Worm (Caenorhabditis elegans): ENCODE measurements around the gene Y6E2A.5.
"Not testable (repeated sequence)": the region's sequence is repeated elsewhere in the genome, so short reads cannot be mapped to it uniquely, and the experiment has no call there.

Gene Y6E2A.5

DNA sequence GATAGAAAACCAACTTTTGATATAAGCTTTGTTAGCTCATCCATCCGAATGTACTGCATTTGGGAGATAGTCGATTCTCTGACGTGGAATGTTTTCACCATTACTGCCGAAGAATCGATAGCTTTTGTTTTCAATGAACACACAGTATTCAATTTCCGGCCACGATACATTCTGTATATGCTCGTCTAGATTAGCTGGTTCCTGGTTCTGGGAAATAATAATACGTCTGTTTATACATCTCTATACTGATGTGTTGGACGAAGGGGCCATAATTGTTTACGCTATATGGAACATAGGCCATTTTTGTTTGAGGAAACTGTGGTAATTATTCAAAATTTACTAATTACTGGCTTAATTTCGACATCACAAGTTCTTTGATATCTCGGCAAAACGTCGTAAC is 31.7 kb upstream of the Y6E2A.5 start, which contains the start of gene str-6:
Gene str-6 (minus strand): TSS at position 101 of the 400 bp plus-strand sequence.
- TF ChIP-seq F13C5.2 (tag; optimal IDR thresholded peaks at IDR 0.05) (no peak), ets-7 (tag; optimal IDR thresholded peaks at IDR 0.05) (no peak), aly-1 (tag; optimal IDR thresholded peaks at IDR 0.05) (no peak), tbx-37 (GFP tag; conservative IDR thresholded peaks at IDR 0.05) (no peak)

DNA sequence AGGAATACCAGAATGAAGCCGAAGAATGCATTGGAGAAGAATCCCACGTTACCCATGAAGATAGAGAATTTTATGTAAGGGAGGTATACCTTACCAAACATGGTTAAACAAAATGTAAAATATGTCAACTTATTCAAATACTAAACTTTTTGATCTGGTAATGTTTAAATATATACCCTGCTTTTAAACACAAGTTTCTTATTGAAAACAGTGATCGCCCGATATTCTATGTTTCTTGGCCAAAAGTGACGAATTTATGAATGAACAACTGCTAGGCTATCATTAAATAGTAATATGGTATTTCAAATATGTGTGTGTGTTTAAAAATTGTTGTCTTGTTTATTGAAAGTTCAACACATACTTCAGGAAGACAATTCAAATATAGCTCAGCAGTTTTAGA is 29.9 kb upstream of the Y6E2A.5 start, which contains the start of gene T23D5.8:
Gene T23D5.8 (minus strand): TSS at position 101 of the 400 bp plus-strand sequence.
- TF ChIP-seq flt-1 (GFP tag; IDR thresholded peaks at IDR 0.05); sea-1 (GFP tag; conservative IDR thresholded peaks at IDR 0.05); aly-1 (tag; optimal IDR thresholded peaks at IDR 0.05): not testable (repeated sequence)

DNA sequence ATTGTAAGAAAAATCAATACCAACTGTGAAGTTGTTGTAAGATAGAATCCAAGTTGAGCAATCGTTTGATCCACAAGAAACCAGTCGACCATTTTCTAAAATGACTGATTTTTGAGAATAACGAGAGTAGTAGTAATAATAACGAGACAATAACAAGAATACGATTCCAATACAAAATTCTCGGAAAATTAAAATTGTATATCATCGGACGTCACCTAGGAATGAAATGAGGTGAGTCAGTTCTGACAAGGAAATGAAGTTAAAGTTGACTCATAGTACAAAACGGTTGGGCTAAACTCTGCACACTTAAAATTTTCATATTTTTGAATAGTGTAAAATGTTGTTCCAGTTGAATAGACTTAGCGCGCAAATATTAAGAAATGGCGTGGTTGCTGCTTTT is 25.9 kb upstream of the Y6E2A.5 start, which contains the start of gene str-19:
Gene str-19 (minus strand): TSS at position 101 of the 400 bp plus-strand sequence.
- TF ChIP-seq ets-7 (tag; optimal IDR thresholded peaks at IDR 0.05); ceh-36 (tag; optimal IDR thresholded peaks at IDR 0.05); sea-1 (GFP tag; conservative IDR thresholded peaks at IDR 0.05): not testable (repeated sequence)

DNA sequence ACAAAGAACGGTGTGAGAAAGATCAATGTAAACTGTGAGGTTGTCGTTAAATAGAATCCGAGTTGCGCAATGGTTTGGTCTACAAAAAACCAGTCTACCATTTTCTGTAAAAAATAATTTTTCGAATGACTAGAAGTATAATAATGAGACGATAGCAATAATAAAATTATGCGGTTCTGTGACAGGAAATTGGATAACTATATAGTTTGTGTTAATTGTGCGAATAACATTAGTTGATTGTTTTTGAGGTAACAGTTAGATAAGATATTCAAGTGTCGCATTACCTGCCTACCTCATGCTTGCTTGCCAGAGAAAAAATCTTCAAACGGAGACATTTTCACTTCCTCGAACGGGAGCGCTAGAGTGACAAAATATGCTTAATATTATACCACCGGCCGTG is 23.4 kb upstream of the Y6E2A.5 start, which contains the start of gene str-18:
Gene str-18 (minus strand): TSS at position 101 of the 400 bp plus-strand sequence.
- no peak for TF ChIP-seq tbx-11 (GFP tag; IDR thresholded peaks at IDR 0.05)
- no peak for TF ChIP-seq tbx-37 (GFP tag; conservative IDR thresholded peaks at IDR 0.05)
- TF ChIP-seq hmg-4 (GFP tag; optimal IDR thresholded peaks at IDR 0.05), result no peak
- TF ChIP-seq tra-4 (tag; optimal IDR thresholded peaks at IDR 0.05), result no peak
- TF ChIP-seq pes-1 (GFP tag; IDR thresholded peaks at IDR 0.05), result no peak
- TF ChIP-seq hnd-1 (tag; optimal IDR thresholded peaks at IDR 0.05), result no peak
- no peak for TF ChIP-seq sea-1 (GFP tag; conservative IDR thresholded peaks at IDR 0.05)
- TF ChIP-seq ama-1 (optimal IDR thresholded peaks at IDR 0.05), result no peak
- TF ChIP-seq aly-1 (tag; optimal IDR thresholded peaks at IDR 0.05), result no peak
- no peak for TF ChIP-seq B0310.2 (tag; optimal IDR thresholded peaks at IDR 0.05)
- no peak for TF ChIP-seq F13C5.2 (tag; optimal IDR thresholded peaks at IDR 0.05)
- no peak for TF ChIP-seq hmbx-1 (tag; optimal IDR thresholded peaks at IDR 0.05)
- TF ChIP-seq ceh-36 (tag; optimal IDR thresholded peaks at IDR 0.05), result no peak
- no peak for TF ChIP-seq ets-7 (tag; optimal IDR thresholded peaks at IDR 0.05)

DNA sequence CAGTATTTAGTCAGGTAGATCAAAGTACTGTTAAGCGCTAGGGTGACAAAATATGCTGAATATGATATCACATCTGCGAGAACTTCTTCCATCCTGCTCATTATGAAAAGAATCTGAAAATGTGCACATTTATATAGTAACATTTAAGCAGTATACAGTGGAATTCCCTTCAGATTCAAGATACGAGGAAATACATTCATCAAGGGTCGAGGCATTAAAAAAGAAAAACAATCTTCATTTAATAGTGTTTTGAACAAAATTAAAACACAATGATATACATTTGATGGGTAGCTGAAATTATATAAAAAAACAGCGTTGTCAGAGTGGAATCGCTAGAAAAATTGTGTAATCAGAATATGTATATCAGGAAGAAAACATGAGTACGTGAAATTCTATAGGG is 17.3 kb upstream of the Y6E2A.5 start, which contains the start of gene str-27:
Gene str-27 (minus strand): TSS at position 101 of the 400 bp plus-strand sequence.
- no peak for TF ChIP-seq ama-1 (optimal IDR thresholded peaks at IDR 0.05)

DNA sequence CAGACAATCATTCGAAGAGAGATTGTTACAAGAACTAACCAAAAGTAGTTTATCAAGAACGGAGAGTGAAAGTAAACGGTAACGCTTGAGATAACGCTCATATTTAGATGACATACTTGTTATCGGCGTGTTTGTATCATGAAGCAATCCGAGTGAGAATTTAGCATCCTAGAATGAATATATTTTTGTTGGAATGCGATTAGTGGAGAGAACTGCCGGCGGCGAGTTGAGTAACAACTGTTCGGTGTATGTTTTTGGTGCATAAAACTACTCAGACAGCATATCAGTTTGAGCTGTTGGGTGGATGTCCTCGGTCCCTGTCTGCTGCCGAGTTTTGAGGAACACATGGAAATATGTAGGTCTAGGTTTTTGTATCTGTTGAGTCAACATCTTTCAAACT is 15.1 kb upstream of the Y6E2A.5 start, which contains the start of gene T23D5.3:
Gene T23D5.3 (minus strand): TSS at position 101 of the 400 bp plus-strand sequence.
- TF ChIP-seq pes-1 (GFP tag; IDR thresholded peaks at IDR 0.05), result no peak
- TF ChIP-seq ceh-13 (GFP tag; optimal IDR thresholded peaks at IDR 0.05), result no peak
- TF ChIP-seq sea-1 (GFP tag; conservative IDR thresholded peaks at IDR 0.05), result no peak
- no peak for TF ChIP-seq tra-4 (tag; optimal IDR thresholded peaks at IDR 0.05)
- no peak for TF ChIP-seq B0310.2 (tag; optimal IDR thresholded peaks at IDR 0.05)
- TF ChIP-seq tbx-11 (GFP tag; IDR thresholded peaks at IDR 0.05), result no peak
- no peak for TF ChIP-seq hmbx-1 (tag; optimal IDR thresholded peaks at IDR 0.05)
- no peak for TF ChIP-seq ceh-36 (tag; optimal IDR thresholded peaks at IDR 0.05)
- no peak for TF ChIP-seq F13C5.2 (tag; optimal IDR thresholded peaks at IDR 0.05)
- no peak for TF ChIP-seq aly-1 (tag; optimal IDR thresholded peaks at IDR 0.05)
- no peak for TF ChIP-seq ets-7 (tag; optimal IDR thresholded peaks at IDR 0.05)
- no peak for TF ChIP-seq hmg-4 (GFP tag; optimal IDR thresholded peaks at IDR 0.05)
- no peak for TF ChIP-seq flt-1 (GFP tag; IDR thresholded peaks at IDR 0.05)
- TF ChIP-seq hnd-1 (tag; optimal IDR thresholded peaks at IDR 0.05), result no peak

DNA sequence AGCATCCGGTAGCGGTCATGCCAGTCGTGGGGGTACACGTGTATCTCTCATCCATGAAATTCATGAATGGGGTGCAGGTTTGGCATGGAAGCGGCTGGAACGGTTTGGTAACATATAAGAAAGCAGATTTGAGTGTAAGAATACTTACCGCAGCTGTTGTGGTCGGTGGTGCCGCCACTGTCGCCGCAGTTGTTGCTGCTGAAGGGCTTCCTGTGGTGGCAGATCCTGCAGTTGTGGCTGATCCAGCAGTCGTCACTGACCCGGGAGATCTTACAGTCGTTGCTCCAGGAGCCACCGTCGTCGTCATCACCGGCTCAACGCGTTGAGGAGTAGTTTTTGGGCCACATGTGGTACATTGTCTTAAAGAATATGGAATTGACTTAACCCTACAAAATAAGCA is 14.6 kb upstream of the Y6E2A.5 start:
- TF ChIP-seq aly-1 (tag; optimal IDR thresholded peaks at IDR 0.05) (no peak), tra-4 (tag; optimal IDR thresholded peaks at IDR 0.05) (no peak), flt-1 (GFP tag; IDR thresholded peaks at IDR 0.05) (no peak), hmg-4 (GFP tag; optimal IDR thresholded peaks at IDR 0.05) (no peak), sea-1 (GFP tag; conservative IDR thresholded peaks at IDR 0.05) (no peak), ceh-36 (tag; optimal IDR thresholded peaks at IDR 0.05) (no peak), F13C5.2 (tag; optimal IDR thresholded peaks at IDR 0.05) (no peak), tbx-37 (GFP tag; conservative IDR thresholded peaks at IDR 0.05) (no peak), pes-1 (GFP tag; IDR thresholded peaks at IDR 0.05) (no peak), ceh-13 (GFP tag; optimal IDR thresholded peaks at IDR 0.05) (no peak)

DNA sequence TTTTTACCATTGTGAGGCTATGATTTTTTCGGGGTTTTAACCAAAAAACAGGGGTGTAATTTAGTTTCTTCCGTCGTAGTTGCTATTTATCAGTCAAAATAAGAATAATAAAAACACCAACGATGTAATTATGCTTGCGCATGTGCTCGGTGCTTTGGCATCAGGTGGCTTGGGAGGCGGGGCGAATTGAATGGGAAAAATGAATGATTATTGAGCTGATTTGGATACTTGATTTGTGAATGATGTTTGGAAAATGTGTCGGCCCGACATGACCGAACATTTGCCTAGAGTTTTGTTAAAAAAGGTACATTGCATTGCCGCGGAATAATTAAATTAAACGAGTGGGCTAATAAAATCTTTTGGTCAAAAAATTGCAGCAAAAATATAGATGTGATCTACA is 13.7 kb upstream of the Y6E2A.5 start, which contains the start of gene str-38:
Gene str-38 (minus strand): TSS at position 101 of the 400 bp plus-strand sequence.
- TF ChIP-seq hmg-4 (GFP tag; optimal IDR thresholded peaks at IDR 0.05) (no peak), ceh-36 (tag; optimal IDR thresholded peaks at IDR 0.05) (no peak), aly-1 (tag; optimal IDR thresholded peaks at IDR 0.05) (no peak), flt-1 (GFP tag; IDR thresholded peaks at IDR 0.05) (no peak), ceh-13 (GFP tag; optimal IDR thresholded peaks at IDR 0.05) (no peak), scrt-1 (GFP tag; IDR thresholded peaks at IDR 0.05) (no peak), ets-7 (tag; optimal IDR thresholded peaks at IDR 0.05) (no peak), B0310.2 (tag; optimal IDR thresholded peaks at IDR 0.05) (no peak), tbx-11 (GFP tag; IDR thresholded peaks at IDR 0.05) (no peak), ama-1 (optimal IDR thresholded peaks at IDR 0.05) (no peak), F13C5.2 (tag; optimal IDR thresholded peaks at IDR 0.05) (no peak), hmbx-1 (tag; optimal IDR thresholded peaks at IDR 0.05) (no peak), pes-1 (GFP tag; IDR thresholded peaks at IDR 0.05) (no peak), tra-4 (tag; optimal IDR thresholded peaks at IDR 0.05) (no peak), hnd-1 (tag; optimal IDR thresholded peaks at IDR 0.05) (no peak), sea-1 (GFP tag; conservative IDR thresholded peaks at IDR 0.05) (no peak), tbx-37 (GFP tag; conservative IDR thresholded peaks at IDR 0.05) (no peak)
